Fruit fly (Drosophila melanogaster) whole organism, embryonic: Measurements from ENCODE around the gene CG8136.

Source experiments
- BEAF-32 ChIP-seq: fragments of 200-800 bp; sonication (Bioruptor generic); optimal IDR thresholded peaks from 3 replicates; lab custom pipeline; 2017; ENCODE audit warnings: missing biosample characterization, missing genetic modification characterization, mild to moderate bottlenecking, moderate library complexity, missing genetic modification reagents
- CG10431 ChIP-seq: fragments of 200-800 bp; sonication (Bioruptor generic); optimal IDR thresholded peaks from 3 replicates; lab custom pipeline; 2018; ENCODE audit warnings: missing biosample characterization, mild to moderate bottlenecking, missing genetic modification characterization
- CG11560 ChIP-seq: fragments of 200-800 bp; sonication (Bioruptor generic); IDR thresholded peaks from 3 replicates; pipeline ENCODE4 v1.3.6; 2022; ENCODE audit warnings: missing biosample characterization, missing genetic modification characterization
- CG12659 ChIP-seq: fragments of 200-800 bp; sonication (Bioruptor generic); optimal IDR thresholded peaks from 3 replicates; lab custom pipeline; 2017; ENCODE audit warnings: mild to moderate bottlenecking, missing biosample characterization, missing genetic modification reagents, missing genetic modification characterization
- CG12769 ChIP-seq: fragments of 200-800 bp; sonication (Bioruptor generic); optimal IDR thresholded peaks from 2 replicates; lab custom pipeline; 2019; ENCODE audit warnings: missing biosample characterization, mild to moderate bottlenecking, missing genetic modification characterization, moderate library complexity
- CG13287 ChIP-seq: fragments of 200-800 bp; sonication (Bioruptor generic); IDR thresholded peaks from 2 replicates; pipeline ENCODE4 v1.3.6; 2022; ENCODE audit warnings: missing biosample characterization, missing genetic modification characterization; ENCODE audit not compliant: partially characterized antibody
- CG14710 ChIP-seq: fragments of 200-800 bp; sonication (Bioruptor generic); optimal IDR thresholded peaks from 3 replicates; lab custom pipeline; 2019; ENCODE audit warnings: missing biosample characterization, mild to moderate bottlenecking, missing genetic modification characterization, moderate library complexity
- CG1603 ChIP-seq: fragments of 200-800 bp; sonication (Bioruptor generic); optimal IDR thresholded peaks from 2 replicates; lab custom pipeline; 2019; ENCODE audit warnings: missing biosample characterization, mild to moderate bottlenecking, missing genetic modification characterization, moderate library complexity
- CG16813 ChIP-seq: fragments of 200-800 bp; sonication (Bioruptor generic); IDR thresholded peaks from 3 replicates; pipeline ENCODE4 v1.3.6; 2022; ENCODE audit warnings: missing biosample characterization, missing genetic modification characterization; ENCODE audit not compliant: partially characterized antibody
- CG30020 ChIP-seq: fragments of 200-800 bp; optimal IDR thresholded peaks from 2 replicates; lab custom pipeline; 2019; ENCODE audit warnings: missing biosample characterization, mild to moderate bottlenecking, missing genetic modification characterization, moderate library complexity
- CG31365 ChIP-seq: fragments of 200-800 bp; sonication (Bioruptor generic); optimal IDR thresholded peaks from 2 replicates; lab custom pipeline; 2018; ENCODE audit warnings: missing biosample characterization, mild to moderate bottlenecking, missing genetic modification characterization
- CG42726 ChIP-seq: fragments of 200-800 bp; sonication (Bioruptor generic); IDR thresholded peaks from 2 replicates; pipeline ENCODE4 v1.3.6; 2022; ENCODE audit warnings: missing biosample characterization, missing genetic modification characterization; ENCODE audit not compliant: partially characterized antibody
- CG4360 ChIP-seq: fragments of 200-800 bp; sonication (Bioruptor generic); IDR thresholded peaks from 2 replicates; pipeline ENCODE4 v1.3.6; 2022; ENCODE audit warnings: missing biosample characterization, missing genetic modification characterization
- CG4617 ChIP-seq: fragments of 200-800 bp; sonication (Bioruptor generic); optimal IDR thresholded peaks from 3 replicates; lab custom pipeline; 2016; ENCODE audit warnings: missing biosample characterization, missing genetic modification characterization, borderline replicate concordance
- CG7963 ChIP-seq: fragments of 200-800 bp; sonication (Bioruptor generic); IDR thresholded peaks from 3 replicates; pipeline ENCODE4 v1.3.6; 2022; ENCODE audit warnings: missing biosample characterization, missing genetic modification characterization; ENCODE audit not compliant: partially characterized antibody
- CG7987 ChIP-seq: fragments of 200-800 bp; sonication (Bioruptor generic); optimal IDR thresholded peaks from 2 replicates; lab custom pipeline; 2018; ENCODE audit warnings: missing biosample characterization, mild to moderate bottlenecking, missing genetic modification characterization, moderate library complexity
- CG9215 ChIP-seq: fragments of 200-800 bp; sonication (Bioruptor generic); IDR thresholded peaks from 2 replicates; pipeline ENCODE4 v1.3.6; 2022; ENCODE audit warnings: missing biosample characterization, missing genetic modification characterization
- CG9437 ChIP-seq: fragments of 200-800 bp; sonication (Bioruptor generic); optimal IDR thresholded peaks from 2 replicates; lab custom pipeline; 2018; ENCODE audit warnings: missing biosample characterization, mild to moderate bottlenecking, missing genetic modification characterization
- CG9797 ChIP-seq: fragments of 200-800 bp; sonication (Bioruptor generic); optimal IDR thresholded peaks from 3 replicates; lab custom pipeline; 2018; ENCODE audit warnings: missing biosample characterization, mild to moderate bottlenecking, missing genetic modification characterization
- CoRest ChIP-seq: fragments of 200-800 bp; sonication (Bioruptor generic); optimal IDR thresholded peaks from 3 replicates; lab custom pipeline; 2018; ENCODE audit warnings: missing biosample characterization, mild to moderate bottlenecking, missing genetic modification characterization, moderate library complexity
- D19B ChIP-seq: fragments of 200-800 bp; sonication (Bioruptor generic); optimal IDR thresholded peaks from 2 replicates; lab custom pipeline; 2017; ENCODE audit warnings: missing biosample characterization, mild to moderate bottlenecking, missing genetic modification characterization
- Dll ChIP-seq: fragments of 200-800 bp; sonication (Bioruptor generic); IDR thresholded peaks from 4 replicates; pipeline ENCODE4 v1.3.6; 2022; ENCODE audit warnings: missing biosample characterization, missing genetic modification characterization; ENCODE audit not compliant: partially characterized antibody
- Dp ChIP-seq: fragments of 200-800 bp; sonication (Bioruptor generic); optimal IDR thresholded peaks from 2 replicates; lab custom pipeline; 2018; ENCODE audit warnings: missing biosample characterization, mild to moderate bottlenecking, missing genetic modification characterization, moderate library complexity
- E2f2 ChIP-seq: fragments of 200-800 bp; sonication (Bioruptor generic); IDR thresholded peaks from 2 replicates; pipeline ENCODE4 v1.3.6; 2022; ENCODE audit warnings: missing biosample characterization, missing genetic modification characterization
- Elba2 ChIP-seq: fragments of 200-800 bp; sonication (Bioruptor generic); optimal IDR thresholded peaks from 3 replicates; lab custom pipeline; 2016; ENCODE audit warnings: missing biosample characterization, missing genetic modification characterization
- HLH4C ChIP-seq: fragments of 200-800 bp; sonication (Bioruptor generic); IDR thresholded peaks from 3 replicates; pipeline ENCODE4 v1.3.6; 2022; ENCODE audit warnings: missing biosample characterization, missing genetic modification characterization; ENCODE audit not compliant: partially characterized antibody
- Hmr ChIP-seq: fragments of 200-800 bp; sonication (Bioruptor generic); optimal IDR thresholded peaks from 3 replicates; lab custom pipeline; 2017; ENCODE audit warnings: mild to moderate bottlenecking, missing biosample characterization, missing genetic modification reagents, missing genetic modification characterization
- Hr3 ChIP-seq: fragments of 200-800 bp; sonication (Bioruptor generic); optimal IDR thresholded peaks from 3 replicates; lab custom pipeline; 2016; ENCODE audit warnings: missing biosample characterization, missing genetic modification characterization
- MBD-R2 ChIP-seq: fragments of 200-800 bp; sonication (Bioruptor generic); IDR thresholded peaks from 2 replicates; pipeline ENCODE4 v1.3.6; 2022; ENCODE audit warnings: missing biosample characterization, missing genetic modification characterization
- Mad ChIP-seq: fragments of 200-800 bp; sonication (Bioruptor generic); optimal IDR thresholded peaks from 2 replicates; lab custom pipeline; 2016; ENCODE audit warnings: missing biosample characterization, missing genetic modification characterization
- Max ChIP-seq: fragments of 200-800 bp; sonication (Bioruptor generic); optimal IDR thresholded peaks from 2 replicates; lab custom pipeline; 2016; ENCODE audit warnings: missing biosample characterization, mild to moderate bottlenecking, missing genetic modification characterization
- Scr ChIP-seq: fragments of 200-800 bp; sonication (Bioruptor generic); IDR thresholded peaks from 2 replicates; pipeline ENCODE4 v1.3.6; 2022; ENCODE audit warnings: missing biosample characterization, missing genetic modification characterization; ENCODE audit not compliant: partially characterized antibody
- Sin3A ChIP-seq: fragments of >200 bp; optimal IDR thresholded peaks from 2 replicates; lab custom pipeline; 2018
- Sry-β ChIP-seq: fragments of 200-800 bp; sonication (Bioruptor generic); optimal IDR thresholded peaks from 2 replicates; lab custom pipeline; 2018; ENCODE audit warnings: missing biosample characterization, mild to moderate bottlenecking, missing genetic modification characterization, moderate library complexity
- amos ChIP-seq: fragments of 200-800 bp; sonication (Bioruptor generic); IDR thresholded peaks from 2 replicates; pipeline ENCODE4 v1.3.6; 2022; ENCODE audit warnings: missing biosample characterization, missing genetic modification characterization; ENCODE audit not compliant: partially characterized antibody
- ato ChIP-seq: fragments of 200-800 bp; sonication (Bioruptor generic); IDR thresholded peaks from 2 replicates; pipeline ENCODE4 v1.3.6; 2022; ENCODE audit warnings: missing biosample characterization, missing genetic modification characterization; ENCODE audit not compliant: partially characterized antibody
- bbx ChIP-seq: fragments of 200-800 bp; sonication (Bioruptor generic); IDR thresholded peaks from 2 replicates; pipeline ENCODE4 v1.3.6; 2022; ENCODE audit warnings: missing biosample characterization, missing genetic modification characterization; ENCODE audit not compliant: partially characterized antibody
- bsh ChIP-seq, 2 experiments: fragments of 200-800 bp; sonication (Bioruptor generic); optimal IDR thresholded peaks; 2 replicates each; lab custom pipeline; 2017 to 2018; ENCODE audit warnings: mild to moderate bottlenecking in 2 of 2, missing biosample characterization in 2 of 2, missing genetic modification characterization in 2 of 2, moderate library complexity in 1 of 2
- da ChIP-seq: fragments of 200-800 bp; sonication (Bioruptor generic); optimal IDR thresholded peaks from 2 replicates; lab custom pipeline; 2016; ENCODE audit warnings: missing biosample characterization, missing genetic modification characterization
- dpn ChIP-seq, 2 experiments: fragments of 200-800 bp; sonication (Bioruptor generic); optimal IDR thresholded peaks; 3 replicates each; lab custom pipeline; 2016; ENCODE audit warnings: missing biosample characterization in 2 of 2, missing genetic modification characterization in 2 of 2
- hbn ChIP-seq: fragments of 200-800 bp; sonication (Bioruptor generic); IDR thresholded peaks from 2 replicates; pipeline ENCODE4 v1.3.6; 2022; ENCODE audit warnings: missing biosample characterization, missing genetic modification characterization; ENCODE audit not compliant: partially characterized antibody
- p53 ChIP-seq: fragments of 200-800 bp; sonication (Bioruptor generic); optimal IDR thresholded peaks from 2 replicates; lab custom pipeline; 2016; ENCODE audit warnings: missing biosample characterization, missing genetic modification characterization
- phol ChIP-seq: fragments of 200-800 bp; sonication (Bioruptor generic); optimal IDR thresholded peaks from 3 replicates; lab custom pipeline; 2018; ENCODE audit warnings: missing biosample characterization, mild to moderate bottlenecking, missing genetic modification characterization, moderate library complexity
- pzg ChIP-seq: fragments of 200-800 bp; sonication (Bioruptor generic); optimal IDR thresholded peaks from 3 replicates; lab custom pipeline; 2018; ENCODE audit warnings: missing biosample characterization, mild to moderate bottlenecking, missing genetic modification characterization, moderate library complexity
- sens ChIP-seq: fragments of 200-800 bp; sonication (Bioruptor generic); peaks from one replicate; lab custom pipeline; 2016; ENCODE audit warnings: missing biosample characterization, missing genetic modification characterization
- stc ChIP-seq: fragments of 200-800 bp; sonication (Bioruptor generic); IDR thresholded peaks from 2 replicates; pipeline ENCODE4 v1.3.6; 2022; ENCODE audit warnings: missing biosample characterization, missing genetic modification characterization

Gene CG8136

dm6 chr3R:8715851-8716550 is 5.2 kb upstream of the CG8136 start, which contains the start of gene TMEM216 (continued):
- TF ChIP-seq pzg (GFP tag; lab: Kevin White, UChicago) (peak; percentile 82), CG13287 (peak; percentile 73), Hr3 (GFP tag; lab: Kevin White, UChicago) (peak; percentile 21), CG10431 (GFP tag; lab: Kevin White, UChicago) (peak; percentile 20), phol (tag; lab: Kevin White, UChicago) (peak; percentile 12), Mad (GFP tag; lab: Kevin White, UChicago) (peak; percentile 25), p53 (GFP tag; lab: Kevin White, UChicago) (no peak), CG14710 (tag; lab: Kevin White, UChicago) (peak; percentile 60), hbn (GFP tag; lab: Robert Waterston, UW) (peak; percentile 38; the same call in 1 of the 2 replicates), dpn (GFP tag; optimal IDR thresholded peaks at IDR 0.05; lab: Kevin White, UChicago) (peak in 1 of 2 experiments; percentile 6), CG42726 (peak; percentile 8; the same call in 1 of the 2 replicates), CG31365 (tag; lab: Kevin White, UChicago) (no peak), Sin3A (lab: Kevin White, UChicago) (peak; percentile 79), Hmr (GFP tag; lab: Kevin White, UChicago) (no peak), CG9215 (no peak), bbx (GFP tag; lab: Robert Waterston, UW) (peak; percentile 66), D19B (GFP tag; lab: Kevin White, UChicago) (no peak), MBD-R2 (GFP tag; lab: Robert Waterston, UW) (peak; percentile 36; the same call in 1 of the 2 replicates), Max (GFP tag; lab: Kevin White, UChicago) (peak; percentile 52), da (GFP tag; lab: Kevin White, UChicago) (no peak), CG9797 (peak; percentile 88), CG11560 (peak; percentile 85; the same call in 2 of the 3 replicates), CG12769 (peak; percentile 33), Elba2 (GFP tag; lab: Kevin White, UChicago) (peak; percentile 83), bsh (GFP tag; optimal IDR thresholded peaks at IDR 0.05; lab: Kevin White, UChicago) (peak in 1 of 2 experiments; percentile 15), stc (GFP tag; lab: Robert Waterston, UW) (no peak), HLH4C (peak; percentile 71), CG4617 (peak; percentile 46), CG4360 (GFP tag; lab: Robert Waterston, UW) (peak; percentile 97), CG30020 (tag; lab: Kevin White, UChicago) (peak; percentile 25), CG9437 (GFP tag; lab: Kevin White, UChicago) (no peak), ato (GFP tag; lab: Robert Waterston, UW) (peak; percentile 18; the same call in 1 of the 2 replicates), CG7987 (GFP tag; lab: Kevin White, UChicago) (peak; percentile 16), BEAF-32 (GFP tag; lab: Kevin White, UChicago) (peak; percentile 60), CG1603 (tag; lab: Kevin White, UChicago) (peak; percentile 51), CG16813 (GFP tag; lab: Robert Waterston, UW) (peak; percentile 49; the same call in 2 of the 3 replicates), Scr (GFP tag; lab: Robert Waterston, UW) (peak; percentile 54; the same call in 1 of the 2 replicates), sens (GFP tag; lab: Kevin White, UChicago) (peak; percentile 76), CoRest (peak; percentile 50), CG12659 (GFP tag; lab: Kevin White, UChicago) (peak; percentile 80), Dll (GFP tag; lab: Robert Waterston, UW) (peak; percentile 71; the same call in 3 of the 4 replicates), E2f2 (peak; percentile 91), Dp (peak; percentile 85), Sry-β (GFP tag; lab: Kevin White, UChicago) (peak; percentile 44), CG7963 (0 out of 3 replicates have a peak, but pooled peaks have one; percentile 40), amos (GFP tag; lab: Robert Waterston, UW) (peak; percentile 41; the same call in 1 of the 2 replicates)
